Fruit fly (Drosophila melanogaster) whole organism, wandering third instar larva: ENCODE results near the gene CG11726.

Experiments used
- Abd-B ChIP-seq: fragments of >200 bp; optimal IDR thresholded peaks from 2 replicates; lab custom pipeline; 2017; ENCODE audit warnings: missing biosample characterization, missing genetic modification characterization
- CG32264 ChIP-seq: fragments of 200-800 bp; sonication (Bioruptor generic); optimal IDR thresholded peaks from 2 replicates; lab custom pipeline; 2016; ENCODE audit warnings: missing biosample characterization, missing genetic modification characterization
- CG9705 ChIP-seq: fragments of 200-800 bp; sonication (Bioruptor generic); optimal IDR thresholded peaks from 2 replicates; lab custom pipeline; 2018; ENCODE audit warnings: missing biosample characterization, mild to moderate bottlenecking, missing genetic modification characterization
- CrebA ChIP-seq: fragments of 200-800 bp; sonication (Bioruptor generic); optimal IDR thresholded peaks from 2 replicates; lab custom pipeline; 2016; ENCODE audit warnings: missing biosample characterization, mild to moderate bottlenecking, missing genetic modification characterization, borderline replicate concordance
- Dfd ChIP-seq: fragments of >200 bp; optimal IDR thresholded peaks from 2 replicates; lab custom pipeline; 2017; ENCODE audit warnings: missing biosample characterization, missing genetic modification characterization
- Dif ChIP-seq: fragments of 200-275, 200-300 bp; sonication (Bioruptor generic); optimal IDR thresholded peaks from 2 replicates; lab custom pipeline; 2018; ENCODE audit warnings: missing biosample characterization, missing genetic modification characterization; ENCODE audit not compliant: partially characterized antibody
- GATAd ChIP-seq: sonication (Bioruptor generic); optimal IDR thresholded peaks from 2 replicates; lab custom pipeline; 2016; ENCODE audit warnings: missing biosample characterization, missing genetic modification characterization
- HLH106 ChIP-seq: fragments of 200-800 bp; optimal IDR thresholded peaks from 3 replicates; lab custom pipeline; 2019; ENCODE audit warnings: missing biosample characterization, mild to moderate bottlenecking, missing genetic modification characterization, moderate library complexity
- Hnf4 ChIP-seq: fragments of 200-800 bp; sonication (Bioruptor generic); optimal IDR thresholded peaks from 2 replicates; lab custom pipeline; 2016; ENCODE audit warnings: missing biosample characterization, mild to moderate bottlenecking, missing genetic modification characterization
- Hr78 ChIP-seq: fragments of >200 bp; optimal IDR thresholded peaks from 2 replicates; lab custom pipeline; 2017; ENCODE audit warnings: missing biosample characterization, missing genetic modification characterization
- Hr83 ChIP-seq: fragments of 200-300 bp; sonication (Bioruptor generic); optimal IDR thresholded peaks from 2 replicates; lab custom pipeline; 2016; ENCODE audit warnings: missing biosample characterization, mild to moderate bottlenecking, missing genetic modification characterization, moderate library complexity; ENCODE audit not compliant: poor library complexity, severe bottlenecking
- Jra ChIP-seq: sonication (Bioruptor generic); optimal IDR thresholded peaks from 2 replicates; lab custom pipeline; 2016; ENCODE audit warnings: missing biosample characterization, missing genetic modification characterization
- Mio ChIP-seq: sonication (Bioruptor generic); optimal IDR thresholded peaks from 2 replicates; lab custom pipeline; 2016; ENCODE audit warnings: missing biosample characterization, missing genetic modification characterization
- Myc ChIP-seq: fragments of >200 bp; optimal IDR thresholded peaks from 2 replicates; lab custom pipeline; 2017
- N ChIP-seq: fragments of >200 bp; optimal IDR thresholded peaks from 2 replicates; lab custom pipeline; 2018; ENCODE audit warnings: missing biosample characterization, missing external identifiers, missing genetic modification characterization
- OdsH ChIP-seq: fragments of 200-800 bp; sonication (Bioruptor generic); optimal IDR thresholded peaks from 2 replicates; lab custom pipeline; 2016; ENCODE audit warnings: missing biosample characterization, mild to moderate bottlenecking, missing genetic modification characterization
- Rel ChIP-seq, 2 experiments: fragments of 200-800 bp; sonication (Bioruptor generic) in 1 of 2; optimal IDR thresholded peaks; 2 replicates in 1 of 2; 3 replicates in 1 of 2; lab custom pipeline; 2016 to 2019; ENCODE audit warnings: mild to moderate bottlenecking in 2 of 2, missing biosample characterization in 2 of 2, missing genetic modification characterization in 2 of 2, moderate library complexity in 1 of 2
- Sp1 ChIP-seq: fragments of 200-800 bp; sonication (Bioruptor generic); optimal IDR thresholded peaks from 3 replicates; lab custom pipeline; 2019; ENCODE audit warnings: missing biosample characterization, mild to moderate bottlenecking, missing genetic modification characterization, moderate library complexity
- Vsx2 ChIP-seq: fragments of 200-300, 225-300 bp; sonication (Bioruptor generic); optimal IDR thresholded peaks from 2 replicates; lab custom pipeline; 2018; ENCODE audit warnings: missing biosample characterization, missing genetic modification characterization; ENCODE audit not compliant: partially characterized antibody
- br ChIP-seq: fragments of 200-800 bp; sonication (Bioruptor generic); optimal IDR thresholded peaks from 2 replicates; lab custom pipeline; 2016; ENCODE audit warnings: missing biosample characterization, missing genetic modification characterization
- brk ChIP-seq: fragments of 200-800 bp; sonication (Bioruptor generic); optimal IDR thresholded peaks from 2 replicates; lab custom pipeline; 2016; ENCODE audit warnings: missing biosample characterization, mild to moderate bottlenecking, missing genetic modification characterization
- dl ChIP-seq, 2 experiments: fragments of 175-275, 200-275 bp in 1 of 2; fragments of 200-275 bp in 1 of 2; sonication (Bioruptor generic); optimal IDR thresholded peaks; lab custom pipeline; 2018; ENCODE audit warnings: mild to moderate bottlenecking in 2 of 2, missing biosample characterization in 2 of 2, missing genetic modification characterization in 2 of 2, moderate library complexity in 2 of 2; ENCODE audit not compliant: partially characterized antibody in 2 of 2, insufficient read depth in 1 of 2
- dmrt93B ChIP-seq: fragments of 200-800 bp; sonication (Bioruptor generic); optimal IDR thresholded peaks from 2 replicates; lab custom pipeline; 2018; ENCODE audit warnings: missing biosample characterization, mild to moderate bottlenecking, missing genetic modification characterization
- dsf ChIP-seq: sonication (Bioruptor generic); optimal IDR thresholded peaks from 2 replicates; lab custom pipeline; 2016; ENCODE audit warnings: missing biosample characterization, missing genetic modification characterization, borderline replicate concordance
- ey ChIP-seq: fragments of 200-800 bp; sonication (Bioruptor generic); optimal IDR thresholded peaks from 2 replicates; lab custom pipeline; 2016; ENCODE audit warnings: missing biosample characterization, missing genetic modification characterization
- foxo ChIP-seq, 2 experiments: fragments of 200-800 bp; sonication (Bioruptor generic); optimal IDR thresholded peaks; 2 replicates in 1 of 2; 3 replicates in 1 of 2; lab custom pipeline; 2016 to 2017; ENCODE audit warnings: missing biosample characterization in 2 of 2, missing genetic modification characterization in 2 of 2
- fru ChIP-seq: fragments of 200-800 bp; sonication (Bioruptor generic); optimal IDR thresholded peaks from 3 replicates; lab custom pipeline; 2016; ENCODE audit warnings: missing biosample characterization, mild to moderate bottlenecking, missing genetic modification characterization
- h ChIP-seq: fragments of 200-800 bp; sonication (Bioruptor generic); optimal IDR thresholded peaks from 3 replicates; lab custom pipeline; 2016; ENCODE audit warnings: missing biosample characterization, mild to moderate bottlenecking, missing genetic modification characterization
- jim ChIP-seq: fragments of 175-275, 200-325 bp; sonication (Bioruptor generic); optimal IDR thresholded peaks from 2 replicates; lab custom pipeline; 2016; ENCODE audit warnings: missing biosample characterization, mild to moderate bottlenecking, missing genetic modification characterization
- lola ChIP-seq: fragments of >200 bp; optimal IDR thresholded peaks from 2 replicates; lab custom pipeline; 2017; ENCODE audit warnings: missing biosample characterization, missing genetic modification characterization
- pan ChIP-seq: fragments of >200 bp; optimal IDR thresholded peaks from 2 replicates; lab custom pipeline; 2017
- psq ChIP-seq: fragments of 200-800 bp; sonication (Bioruptor generic); optimal IDR thresholded peaks from 3 replicates; lab custom pipeline; 2017; ENCODE audit warnings: missing biosample characterization, mild to moderate bottlenecking, missing genetic modification characterization, moderate library complexity
- rgr ChIP-seq: fragments of 200-800 bp; sonication (Bioruptor generic); optimal IDR thresholded peaks from 3 replicates; lab custom pipeline; 2016; ENCODE audit warnings: missing biosample characterization, mild to moderate bottlenecking, missing genetic modification characterization
- sage ChIP-seq: fragments of 200-800 bp; sonication (Bioruptor generic); optimal IDR thresholded peaks from 2 replicates; lab custom pipeline; 2016; ENCODE audit warnings: missing biosample characterization, mild to moderate bottlenecking, missing genetic modification characterization
- sv ChIP-seq: fragments of 200-800 bp; sonication (Bioruptor generic); optimal IDR thresholded peaks from 3 replicates; lab custom pipeline; 2016; ENCODE audit warnings: missing biosample characterization, missing genetic modification characterization
- tai ChIP-seq: sonication (Bioruptor generic); optimal IDR thresholded peaks from 2 replicates; lab custom pipeline; 2016; ENCODE audit warnings: missing biosample characterization, missing genetic modification characterization
- usp ChIP-seq: fragments of >200 bp; optimal IDR thresholded peaks from 2 replicates; lab custom pipeline; 2017; ENCODE audit warnings: missing biosample characterization, missing genetic modification characterization
- woc ChIP-seq: sonication (Bioruptor generic); optimal IDR thresholded peaks from 2 replicates; lab custom pipeline; 2016; ENCODE audit warnings: missing biosample characterization, mild to moderate bottlenecking, missing genetic modification characterization

CG11726 gene

dm6 chr3L:11380439-11380783 is 14.1 kb upstream of the CG11726 start:
- TF ChIP-seq brk (no peak), Hnf4 (GFP tag; lab: Kevin White, UChicago) (no peak), Abd-B (GFP tag; lab: Kevin White, UChicago) (no peak), OdsH (GFP tag; lab: Kevin White, UChicago) (no peak), Sp1 (GFP tag; lab: Kevin White, UChicago) (no peak), jim (GFP tag; lab: Kevin White, UChicago) (no peak), usp (no peak), GATAd (GFP tag; lab: Kevin White, UChicago) (no peak), dl (GFP tag; optimal IDR thresholded peaks at IDR 0.05; lab: Kevin White, UChicago; ENCODE audit: insufficient read depth in 1 of 2, partially characterized antibody in 2 of 2) (no peak), sage (GFP tag; lab: Kevin White, UChicago) (no peak), Dfd (no peak), tai (GFP tag; lab: Kevin White, UChicago) (no peak), fru (GFP tag; lab: Kevin White, UChicago) (no peak), sv (no peak), foxo (GFP tag; optimal IDR thresholded peaks at IDR 0.05; lab: Kevin White, UChicago) (no peak), CG9705 (GFP tag; lab: Kevin White, UChicago) (no peak), br (GFP tag; lab: Kevin White, UChicago) (no peak), pan (lab: Kevin White, UChicago) (no peak)
- TF ChIP-seq, all 38 proteins: peak for 0

dm6 chr3L:11381126-11381940 is 13.2 kb upstream of the CG11726 start:
- TF ChIP-seq jim (GFP tag; lab: Kevin White, UChicago) (no peak), sv (no peak), br (GFP tag; lab: Kevin White, UChicago) (no peak), psq (GFP tag; lab: Kevin White, UChicago) (peak; percentile 25), Jra (no peak), Myc (lab: Kevin White, UChicago) (peak; percentile 86), fru (GFP tag; lab: Kevin White, UChicago) (peak; percentile 6), h (GFP tag; lab: Kevin White, UChicago) (peak; percentile 13), Sp1 (GFP tag; lab: Kevin White, UChicago) (peak; percentile 10), CG32264 (GFP tag; lab: Kevin White, UChicago) (no peak), Rel (GFP tag; optimal IDR thresholded peaks at IDR 0.05; lab: Kevin White, UChicago) (no peak), Rel (tag; optimal IDR thresholded peaks at IDR 0.05; lab: Kevin White, UChicago) (no peak), rgr (GFP tag; lab: Kevin White, UChicago) (no peak), usp (no peak), dl (GFP tag; optimal IDR thresholded peaks at IDR 0.05; lab: Kevin White, UChicago; ENCODE audit: insufficient read depth in 1 of 2, partially characterized antibody in 2 of 2) (no peak), N (GFP tag; lab: Kevin White, UChicago) (no peak), Dfd (no peak), Abd-B (GFP tag; lab: Kevin White, UChicago) (no peak), Vsx2 (GFP tag; lab: Kevin White, UChicago) (no peak), GATAd (GFP tag; lab: Kevin White, UChicago) (no peak), woc (GFP tag; lab: Kevin White, UChicago) (peak; percentile 86), Hnf4 (GFP tag; lab: Kevin White, UChicago) (no peak), Mio (no peak), CG9705 (GFP tag; lab: Kevin White, UChicago) (peak; percentile 11), Dif (GFP tag; lab: Kevin White, UChicago) (no peak), pan (lab: Kevin White, UChicago) (no peak), sage (GFP tag; lab: Kevin White, UChicago) (no peak), tai (GFP tag; lab: Kevin White, UChicago) (no peak), ey (no peak), foxo (GFP tag; optimal IDR thresholded peaks at IDR 0.05; lab: Kevin White, UChicago) (peak in 1 of 2 experiments; percentile 20), dmrt93B (GFP tag; lab: Kevin White, UChicago) (peak; percentile 6), Hr83 (no peak), OdsH (GFP tag; lab: Kevin White, UChicago) (no peak), Hr78 (GFP tag; lab: Kevin White, UChicago) (no peak), brk (no peak), HLH106 (tag; lab: Kevin White, UChicago) (no peak), CrebA (no peak), lola (GFP tag; lab: Kevin White, UChicago) (no peak), dsf (GFP tag; lab: Kevin White, UChicago) (no peak)
